Worm (Caenorhabditis elegans) whole organism, L3 larva: Measurements from ENCODE around the gene R10F2.6.

ENCODE experiments used
- aly-2 ChIP-seq: fragments of 150-350 bp; optimal IDR thresholded peaks from 2 replicates; lab custom pipeline; 2014; ENCODE audit warnings: missing biosample characterization, missing genetic modification characterization
- ama-1 ChIP-seq: fragments of 150-350 bp; optimal IDR thresholded peaks from 2 replicates; lab custom pipeline; 2018
- elt-3 ChIP-seq, 3 experiments: fragments of 150-350 bp in 1 of 3; sonication (generic microtip) in 2 of 3; optimal IDR thresholded peaks; 2 replicates in 2 of 3; 4 replicates in 1 of 3; lab custom pipeline; 2014 to 2017; ENCODE audit warnings: missing biosample characterization in 3 of 3, missing genetic modification characterization in 3 of 3
- lin-15B ChIP-seq: fragments of 150-350 bp; optimal IDR thresholded peaks from 2 replicates; lab custom pipeline; 2014; ENCODE audit warnings: missing biosample characterization, missing genetic modification characterization
- lsy-12 ChIP-seq: sonication (generic microtip); optimal IDR thresholded peaks from 2 replicates; lab custom pipeline; 2016; ENCODE audit warnings: mild to moderate bottlenecking, missing genetic modification characterization, missing compliant biosample characterization
- mdl-1 ChIP-seq: fragments of 150-350 bp; optimal IDR thresholded peaks from 2 replicates; lab custom pipeline; 2014; ENCODE audit warnings: missing biosample characterization, missing genetic modification characterization
- nhr-28 ChIP-seq: fragments of 150-350 bp; optimal IDR thresholded peaks from 2 replicates; lab custom pipeline; 2014; ENCODE audit warnings: missing biosample characterization, missing genetic modification characterization
- nhr-67 ChIP-seq: fragments of 150-350 bp; optimal IDR thresholded peaks from 2 replicates; lab custom pipeline; 2014; ENCODE audit warnings: missing biosample characterization, missing genetic modification characterization
- sea-2 ChIP-seq: fragments of 150-350 bp; sonication (generic microtip); optimal IDR thresholded peaks from 4 replicates; lab custom pipeline; 2014; ENCODE audit warnings: missing biosample characterization, missing genetic modification reagents, missing genetic modification characterization
- skn-1 ChIP-seq: fragments of 150-350 bp; optimal IDR thresholded peaks from 2 replicates; lab custom pipeline; 2014; ENCODE audit warnings: missing biosample characterization, missing genetic modification characterization

R10F2.6 gene

DNA sequence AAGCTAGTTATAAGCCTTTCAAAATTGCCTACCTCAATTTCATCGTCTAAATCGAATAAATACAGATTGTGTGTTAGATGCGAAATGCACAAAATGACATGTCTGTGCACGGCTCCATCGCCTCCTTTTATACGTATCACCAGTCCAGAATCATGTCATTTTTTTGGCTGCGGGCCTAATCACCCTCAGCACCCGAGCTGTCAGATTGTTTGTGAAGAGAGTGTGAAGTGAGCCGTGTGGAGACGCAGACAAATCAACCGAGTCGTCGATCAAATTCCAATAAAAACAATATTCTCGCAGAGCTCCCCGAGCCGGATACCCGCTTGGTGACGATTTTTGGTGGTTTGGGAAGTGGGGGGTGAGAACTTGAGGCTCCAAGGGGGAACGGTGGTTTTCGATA, 42.8 kb downstream of the R10F2.6 start, which contains the start of gene idpa-1:
TSS of gene idpa-1 (minus strand) at position 101 of the 400 bp plus-strand sequence.
- TF ChIP-seq lsy-12 (tag; lab: Kevin White, UChicago) (no peak), skn-1 (tag; lab: Kevin White, UChicago) (no peak), lin-15B (no peak), ama-1 (lab: Kevin White, UChicago) (no peak), nhr-28 (tag; lab: Kevin White, UChicago) (no peak), elt-3 (tag; optimal IDR thresholded peaks at IDR 0.05; lab: Kevin White, UChicago) (no peak)

- TF ChIP-seq sea-2 (GFP tag; lab: Kevin White, UChicago): no peak
Observed at ce11 chrIII:2899705-2900104, 44.2 kb downstream of the R10F2.6 start.

DNA sequence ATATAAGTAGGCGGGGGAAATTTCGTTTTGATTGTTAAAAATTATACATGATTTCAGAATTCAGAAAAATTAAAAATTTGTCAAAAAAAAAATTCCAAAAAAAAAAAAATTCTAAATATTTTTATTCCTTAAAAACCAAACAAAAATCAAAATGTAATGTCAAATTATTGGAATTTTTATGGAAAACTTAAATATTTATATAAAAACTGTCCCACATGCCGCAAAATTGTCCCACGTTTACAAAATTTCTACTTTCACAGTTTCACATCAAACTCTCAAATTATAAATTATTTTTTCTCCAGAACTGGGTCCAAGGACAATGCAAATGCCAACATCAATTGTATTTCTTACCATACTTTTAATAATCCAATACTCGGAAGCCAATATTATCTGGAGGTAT, 52.5 kb downstream of the R10F2.6 start, which contains the start of gene F56F11.1:
TSS of gene F56F11.1 (plus strand) at position 301 of the 400 bp plus-strand sequence.
- no peak for TF ChIP-seq nhr-67 (tag; lab: Kevin White, UChicago)
- TF ChIP-seq aly-2 (tag; lab: Kevin White, UChicago): no peak
- TF ChIP-seq mdl-1 (tag; lab: Kevin White, UChicago): no peak
